Fruit fly (Drosophila melanogaster) whole organism, wandering third instar larva: ENCODE data around the gene CG9072.

ENCODE experiments used
- Abd-B ChIP-seq: fragments of >200 bp; optimal IDR thresholded peaks from 2 replicates; lab custom pipeline; 2017; ENCODE audit warnings: missing biosample characterization, missing genetic modification characterization
- Dfd ChIP-seq: fragments of >200 bp; optimal IDR thresholded peaks from 2 replicates; lab custom pipeline; 2017; ENCODE audit warnings: missing biosample characterization, missing genetic modification characterization
- Dif ChIP-seq: fragments of 200-275, 200-300 bp; sonication (Bioruptor generic); optimal IDR thresholded peaks from 2 replicates; lab custom pipeline; 2018; ENCODE audit warnings: missing biosample characterization, missing genetic modification characterization; ENCODE audit not compliant: partially characterized antibody
- Hnf4 ChIP-seq: fragments of 200-800 bp; sonication (Bioruptor generic); optimal IDR thresholded peaks from 2 replicates; lab custom pipeline; 2016; ENCODE audit warnings: missing biosample characterization, mild to moderate bottlenecking, missing genetic modification characterization
- Hr78 ChIP-seq: fragments of >200 bp; optimal IDR thresholded peaks from 2 replicates; lab custom pipeline; 2017; ENCODE audit warnings: missing biosample characterization, missing genetic modification characterization
- Sp1 ChIP-seq: fragments of 200-800 bp; sonication (Bioruptor generic); optimal IDR thresholded peaks from 3 replicates; lab custom pipeline; 2019; ENCODE audit warnings: missing biosample characterization, mild to moderate bottlenecking, missing genetic modification characterization, moderate library complexity
- dsf ChIP-seq: sonication (Bioruptor generic); optimal IDR thresholded peaks from 2 replicates; lab custom pipeline; 2016; ENCODE audit warnings: missing biosample characterization, missing genetic modification characterization, borderline replicate concordance
- h ChIP-seq: fragments of 200-800 bp; sonication (Bioruptor generic); optimal IDR thresholded peaks from 3 replicates; lab custom pipeline; 2016; ENCODE audit warnings: missing biosample characterization, mild to moderate bottlenecking, missing genetic modification characterization
- lola ChIP-seq: fragments of >200 bp; optimal IDR thresholded peaks from 2 replicates; lab custom pipeline; 2017; ENCODE audit warnings: missing biosample characterization, missing genetic modification characterization
- pan ChIP-seq: fragments of >200 bp; optimal IDR thresholded peaks from 2 replicates; lab custom pipeline; 2017
- sage ChIP-seq: fragments of 200-800 bp; sonication (Bioruptor generic); optimal IDR thresholded peaks from 2 replicates; lab custom pipeline; 2016; ENCODE audit warnings: missing biosample characterization, mild to moderate bottlenecking, missing genetic modification characterization
- tai ChIP-seq: sonication (Bioruptor generic); optimal IDR thresholded peaks from 2 replicates; lab custom pipeline; 2016; ENCODE audit warnings: missing biosample characterization, missing genetic modification characterization
- usp ChIP-seq: fragments of >200 bp; optimal IDR thresholded peaks from 2 replicates; lab custom pipeline; 2017; ENCODE audit warnings: missing biosample characterization, missing genetic modification characterization

DNA sequence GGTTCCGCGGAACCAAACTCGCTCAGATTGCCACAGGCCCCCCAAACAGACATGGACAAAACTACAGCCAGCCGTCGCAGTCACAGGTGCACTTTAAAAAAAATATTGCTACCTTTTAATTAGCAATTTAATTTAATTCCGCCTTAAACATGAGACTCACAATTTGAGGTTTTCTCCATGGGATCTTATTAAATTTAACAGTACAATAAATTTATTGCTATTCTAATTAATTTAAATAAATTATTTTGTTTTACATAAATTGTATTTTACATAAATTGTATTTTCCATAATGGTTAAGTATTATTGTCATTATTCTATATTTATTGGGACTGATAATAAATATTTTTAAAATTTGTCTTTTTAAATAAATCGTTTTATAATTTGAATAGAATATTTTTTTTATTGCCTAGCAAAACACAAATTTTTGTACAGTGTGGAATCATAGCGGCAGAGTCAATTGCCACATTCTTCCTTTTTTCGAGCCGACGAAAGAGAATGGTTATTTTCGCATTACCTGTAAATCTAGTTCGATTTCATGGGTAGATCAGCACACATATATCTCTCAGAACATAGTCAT lies 27.7 kb upstream of the CG9072 start:
- TF ChIP-seq h (GFP tag; lab: Kevin White, UChicago) (no peak), Hr78 (no peak), Dfd (GFP tag; lab: Kevin White, UChicago) (no peak), lola (no peak), Abd-B (GFP tag; lab: Kevin White, UChicago) (no peak), Dif (no peak), tai (no peak), dsf (GFP tag; lab: Kevin White, UChicago) (no peak), pan (lab: Kevin White, UChicago) (no peak), Hnf4 (GFP tag; lab: Kevin White, UChicago) (no peak), sage (no peak), usp (GFP tag; lab: Kevin White, UChicago) (no peak), Sp1 (GFP tag; lab: Kevin White, UChicago) (no peak)
